Worm (Caenorhabditis elegans): Measurements from ENCODE around the gene C17G10.13.

ce11 chrII:5607756-5608155, 18.2 kb upstream of the C17G10.13 start, which contains the start of gene C17G10.7:
- TF ChIP-seq ama-1 (optimal IDR thresholded peaks at IDR 0.05) (no peak), ets-4 (tag; optimal IDR thresholded peaks at IDR 0.05) (no peak), unc-42 (tag; optimal IDR thresholded peaks at IDR 0.05) (no peak), nhr-11 (tag; optimal IDR thresholded peaks at IDR 0.05) (no peak)

Data from whole organism, late embryonic.